Worm (Caenorhabditis elegans) whole organism, L4 larva: Measurements from ENCODE around the gene fbxl-3.
"Not testable (repeated sequence)": the region's sequence is repeated elsewhere in the genome, so short reads cannot be mapped to it uniquely, and the experiment has no call there.

ENCODE experiments used
- daf-16 ChIP-seq, 3 experiments: sonication (generic microtip); optimal IDR thresholded peaks; 2 replicates each; lab custom pipeline; 2016 to 2017; ENCODE audit warnings: missing genetic modification characterization in 3 of 3, missing genetic modification reagents in 3 of 3, mild to moderate bottlenecking in 2 of 3, missing compliant biosample characterization in 2 of 3, missing biosample characterization in 1 of 3, moderate library complexity in 1 of 3
- daf-19 ChIP-seq: fragments of 200-800 bp; sonication (Bioruptor generic); conservative IDR thresholded peaks from 2 replicates; pipeline ENCODE4 v1.3.6; 2022; ENCODE audit warnings: missing genetic modification characterization, missing compliant biosample characterization
- mes-2 ChIP-seq: sonication (generic microtip); optimal IDR thresholded peaks from 2 replicates; lab custom pipeline; 2016; ENCODE audit warnings: missing genotype, mild to moderate bottlenecking, missing genetic modification characterization, missing compliant biosample characterization; ENCODE audit not compliant: poor library complexity, severe bottlenecking
- tra-1 ChIP-seq: fragments of 200-800 bp; sonication (Bioruptor generic); IDR thresholded peaks from 2 replicates; pipeline ENCODE4 v1.3.6; 2022; ENCODE audit warnings: missing genetic modification reagents, missing genetic modification characterization, missing compliant biosample characterization

fbxl-3 gene

DNA sequence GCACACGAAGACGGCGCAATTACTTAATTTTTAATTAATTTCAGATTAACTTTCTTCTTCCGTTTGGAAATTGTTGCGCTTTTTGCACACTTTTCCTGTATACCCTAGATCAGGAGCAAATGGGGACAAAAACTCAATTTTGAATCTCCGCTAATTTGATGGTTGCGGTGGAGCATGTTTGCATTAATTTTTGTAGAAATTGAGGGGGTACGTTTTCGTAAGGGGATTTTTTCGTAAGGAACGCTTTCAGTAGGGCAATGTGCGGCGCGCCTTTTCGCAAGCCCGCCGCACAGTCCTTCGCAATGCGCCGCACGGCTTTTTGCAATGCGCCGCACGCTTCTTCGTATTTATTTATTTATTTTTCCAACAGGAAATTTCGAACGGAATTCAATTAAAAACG, 52.4 kb downstream of the fbxl-3 start (continued):
- TF ChIP-seq tra-1, result peak; percentile 88
- TF ChIP-seq daf-16 (GFP tag; optimal IDR thresholded peaks at IDR 0.05; lab: Kevin White, UChicago), result not testable (repeated sequence)
- peak; percentile 6 for TF ChIP-seq daf-16 (tag; optimal IDR thresholded peaks at IDR 0.05; lab: Kevin White, UChicago)
- peak; percentile 46; the same call in 1 of the 2 replicates for TF ChIP-seq daf-19 (GFP tag; lab: Robert Waterston, UW)
- peak; percentile 85 for TF ChIP-seq mes-2 (tag; lab: Kevin White, UChicago)
